Worm (Caenorhabditis elegans): ENCODE results near the gene nhr-94.

Gene nhr-94

DNA sequence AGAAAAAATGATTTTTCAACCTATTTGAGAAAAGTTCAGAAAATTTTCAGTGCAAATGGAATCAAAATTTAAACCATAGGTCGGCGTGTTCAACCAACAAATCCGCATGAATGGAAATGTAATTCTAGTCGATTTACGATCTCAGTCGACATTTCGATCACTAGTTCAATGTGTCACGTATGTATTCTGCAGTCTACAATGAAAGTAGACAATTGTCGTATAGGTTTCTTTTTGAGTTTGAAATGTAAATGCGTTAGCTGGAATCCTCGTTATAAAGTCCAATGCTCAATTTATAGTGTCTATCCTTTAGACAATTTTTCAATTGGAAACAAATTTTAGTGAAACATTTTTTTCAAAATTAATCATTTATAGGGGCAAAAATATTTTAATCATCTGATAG, 29.9 kb upstream of the nhr-94 start, which contains the start of gene ZK105.12:
TSS of gene ZK105.12 (minus strand) at position 101 of the 400 bp plus-strand sequence.
- TF ChIP-seq C34B4.2 (tag; optimal IDR thresholded peaks at IDR 0.05): no peak
- TF ChIP-seq hlh-4 (tag; optimal IDR thresholded peaks at IDR 0.05): no peak
- TF ChIP-seq blmp-1 (tag; optimal IDR thresholded peaks at IDR 0.05): no peak

DNA sequence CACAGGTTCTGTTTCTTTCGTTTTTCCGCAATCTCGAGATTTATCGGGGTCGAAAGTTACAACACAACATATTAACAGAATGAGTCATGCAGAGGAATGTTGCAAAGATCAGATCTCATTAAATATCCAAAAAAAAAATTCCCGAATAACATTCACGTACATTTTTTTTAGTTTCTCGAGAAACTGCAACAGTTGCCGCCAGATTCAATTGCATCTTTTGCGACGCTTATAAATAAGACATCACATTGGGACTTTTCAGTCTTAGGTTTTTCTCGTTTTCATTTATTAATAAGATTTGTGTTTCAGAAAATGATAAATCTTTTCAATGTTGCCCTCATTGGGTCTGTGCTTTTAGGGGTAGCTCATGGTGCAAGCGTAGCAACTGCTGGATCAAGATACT, 27.6 kb upstream of the nhr-94 start, which contains the start of gene ZK105.1:
TSS of gene ZK105.1 (plus strand) at position 301 of the 400 bp plus-strand sequence.
- TF ChIP-seq nhr-85 (tag) (no peak), C04F5.9 (tag; optimal IDR thresholded peaks at IDR 0.05) (no peak), unc-62 (GFP tag; optimal IDR thresholded peaks at IDR 0.05) (no peak), dsc-1 (tag; optimal IDR thresholded peaks at IDR 0.05) (no peak), vab-15 (tag; optimal IDR thresholded peaks at IDR 0.05) (no peak), C34B4.2 (tag; optimal IDR thresholded peaks at IDR 0.05) (no peak), aly-2 (tag; optimal IDR thresholded peaks at IDR 0.05) (no peak), alr-1 (tag; optimal IDR thresholded peaks at IDR 0.05; ENCODE audit: borderline replicate concordance) (no peak), lin-13 (GFP tag; optimal IDR thresholded peaks at IDR 0.05) (no peak), sup-37 (GFP tag; optimal IDR thresholded peaks at IDR 0.05) (no peak), ets-5 (GFP tag; IDR thresholded peaks at IDR 0.05) (no peak), nhr-11 (tag; optimal IDR thresholded peaks at IDR 0.05) (no peak), lin-15B (tag; optimal IDR thresholded peaks at IDR 0.05) (no peak), lir-3 (tag; optimal IDR thresholded peaks at IDR 0.05; ENCODE audit: poor library complexity) (no peak), lsy-2 (tag; optimal IDR thresholded peaks at IDR 0.05) (no peak), unc-30 (tag; optimal IDR thresholded peaks at IDR 0.05) (no peak), C16A3.4 (tag; optimal IDR thresholded peaks at IDR 0.05) (no peak), hlh-17 (GFP tag; optimal IDR thresholded peaks at IDR 0.05; ENCODE audit: borderline replicate concordance) (no peak), zag-1 (tag; optimal IDR thresholded peaks at IDR 0.05) (no peak)

DNA sequence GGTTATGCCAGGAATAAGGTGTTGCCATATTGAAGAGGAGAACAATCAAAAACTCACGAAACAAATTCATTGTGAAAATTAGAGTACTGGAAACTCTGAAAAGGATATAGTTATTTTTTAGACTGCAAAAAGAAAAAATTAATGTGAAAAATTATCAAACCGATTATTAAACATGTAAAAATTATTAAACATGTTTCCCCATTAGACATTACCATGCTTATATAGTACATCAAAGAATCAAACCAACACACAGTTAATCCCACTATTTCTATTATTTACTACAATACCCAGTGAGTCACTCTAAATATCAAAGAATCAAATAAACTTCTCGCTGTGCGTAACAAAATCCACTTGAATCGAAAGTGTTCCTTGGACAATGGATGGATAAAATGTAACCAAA, 26.9 kb upstream of the nhr-94 start, which contains the start of gene ZK105.13:
TSS of gene ZK105.13 (minus strand) at position 101 of the 400 bp plus-strand sequence.
- TF ChIP-seq hpl-2 (GFP tag; optimal IDR thresholded peaks at IDR 0.05) (no peak), nhr-11 (tag; optimal IDR thresholded peaks at IDR 0.05) (no peak), ets-5 (GFP tag; IDR thresholded peaks at IDR 0.05) (no peak), mef-2 (tag; optimal IDR thresholded peaks at IDR 0.05) (no peak), egl-13 (tag; optimal IDR thresholded peaks at IDR 0.05) (no peak), ceh-82 (tag; optimal IDR thresholded peaks at IDR 0.05) (no peak), efl-3 (GFP tag; optimal IDR thresholded peaks at IDR 0.05) (no peak), snu-23 (GFP tag; optimal IDR thresholded peaks at IDR 0.05) (no peak)

DNA sequence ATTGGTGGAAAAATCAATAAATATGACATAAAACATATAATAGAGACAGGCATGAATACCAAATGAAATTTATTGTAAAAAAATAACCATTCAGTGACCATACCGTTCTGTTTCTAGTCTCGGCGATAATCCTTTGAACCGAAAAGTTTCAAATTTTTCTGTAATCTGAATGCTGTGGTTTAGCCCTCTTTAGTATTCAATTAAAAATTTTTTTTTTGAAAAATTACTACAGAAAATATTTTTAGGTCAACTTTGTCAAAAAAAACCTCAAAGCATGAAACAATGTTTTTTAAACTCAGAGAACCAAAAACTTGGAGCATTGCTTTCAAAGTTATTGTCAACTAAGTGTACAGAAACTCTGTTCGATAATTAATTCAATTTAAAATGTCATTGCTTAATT, 22.4 kb upstream of the nhr-94 start, which contains the start of gene ZK105.11:
TSS of gene ZK105.11 (minus strand) at position 101 of the 400 bp plus-strand sequence.
- TF ChIP-seq nhr-237 (tag; optimal IDR thresholded peaks at IDR 0.05): no peak
- no peak for TF ChIP-seq zag-1 (tag; optimal IDR thresholded peaks at IDR 0.05)
- TF ChIP-seq blmp-1 (tag; optimal IDR thresholded peaks at IDR 0.05): no peak

DNA sequence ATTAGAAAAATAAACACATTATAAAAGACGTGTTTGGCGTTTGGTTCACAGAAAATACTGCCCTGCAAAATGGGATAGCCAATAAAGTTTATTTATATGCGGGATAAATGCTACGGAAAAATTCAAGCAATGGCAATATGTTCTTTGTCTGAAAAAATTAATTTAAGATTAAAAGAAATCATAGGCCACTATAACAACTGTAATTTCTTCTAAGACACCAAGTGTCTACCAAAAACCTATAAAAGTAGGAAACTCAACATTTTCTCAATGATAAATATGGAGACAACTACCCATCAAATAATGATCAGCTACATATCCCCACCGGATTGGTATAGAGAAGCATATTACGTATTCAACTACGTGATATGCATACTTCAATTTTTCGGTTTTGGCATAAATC, 19.2 kb upstream of the nhr-94 start, which contains the start of gene srw-3:
TSS of gene srw-3 (plus strand) at position 301 of the 400 bp plus-strand sequence.
- TF ChIP-seq grh-1 (GFP tag; IDR thresholded peaks at IDR 0.05) (no peak), lin-13 (GFP tag; optimal IDR thresholded peaks at IDR 0.05) (no peak), ceh-8 (GFP tag; optimal IDR thresholded peaks at IDR 0.05) (no peak), nhr-76 (tag; optimal IDR thresholded peaks at IDR 0.05) (no peak), unc-130 (tag; optimal IDR thresholded peaks at IDR 0.05) (no peak), C16A3.4 (tag; optimal IDR thresholded peaks at IDR 0.05) (no peak), pqm-1 (tag; optimal IDR thresholded peaks at IDR 0.05) (no peak), alr-1 (tag; optimal IDR thresholded peaks at IDR 0.05; ENCODE audit: borderline replicate concordance) (no peak), ceh-90 (tag; optimal IDR thresholded peaks at IDR 0.05) (no peak), vab-15 (tag; optimal IDR thresholded peaks at IDR 0.05) (no peak), ceh-82 (tag; optimal IDR thresholded peaks at IDR 0.05) (no peak), dsc-1 (tag; optimal IDR thresholded peaks at IDR 0.05) (no peak), mef-2 (tag; optimal IDR thresholded peaks at IDR 0.05) (no peak), lin-14 (GFP tag; optimal IDR thresholded peaks at IDR 0.05) (no peak), xbp-1 (tag; optimal IDR thresholded peaks at IDR 0.05) (no peak), hpl-2 (GFP tag; optimal IDR thresholded peaks at IDR 0.05) (no peak), fos-1 (tag; optimal IDR thresholded peaks at IDR 0.05) (no peak), hlh-17 (GFP tag; optimal IDR thresholded peaks at IDR 0.05; ENCODE audit: borderline replicate concordance) (no peak)
